1 fruit fly cellular context compared by ENCODE assay signal in genomic region chrX:11716731-11717326, dm6.
TF ChIP-seq lines count a peak whose summit lies in the region.

prtp (plus strand) TSS chrX:11716756.

TF ChIP-seq in whole organism, embryonic, 481 proteins besides CTCF, POLR2A, EP300 and RAD21 (continued from another document):
- TF ChIP-seq CkIIα-i1 (GFP tag; IDR thresholded peaks at IDR 0.05; lab: Robert Waterston, UW) (no peak), CG1603 (tag; optimal IDR thresholded peaks at IDR 0.05; lab: Kevin White, UChicago) (peak; percentile 4), sima (GFP tag; optimal IDR thresholded peaks at IDR 0.05; lab: Kevin White, UChicago) (no peak), kni (GFP tag; optimal IDR thresholded peaks at IDR 0.05; lab: Kevin White, UChicago) (peak; percentile 34), CG9817 (tag; optimal IDR thresholded peaks at IDR 0.05; lab: Kevin White, UChicago) (no peak), CrebB (tag; optimal IDR thresholded peaks at IDR 0.05; lab: Kevin White, UChicago) (no peak), CG18262 (tag; optimal IDR thresholded peaks at IDR 0.05; lab: Kevin White, UChicago) (no peak), CG6683 (GFP tag; optimal IDR thresholded peaks at IDR 0.05; lab: Kevin White, UChicago) (no peak), BEAF-32 (GFP tag; optimal IDR thresholded peaks at IDR 0.05; lab: Kevin White, UChicago) (peak; percentile 68), CG7839 (tag; optimal IDR thresholded peaks at IDR 0.05; lab: Kevin White, UChicago) (no peak), z (GFP tag; IDR thresholded peaks at IDR 0.05; lab: Robert Waterston, UW) (no peak), CG8478 (optimal IDR thresholded peaks at IDR 0.05; lab: Kevin White, UChicago) (no peak), scrt (GFP tag; optimal IDR thresholded peaks at IDR 0.05; lab: Kevin White, UChicago) (no peak), CG14965 (GFP tag; optimal IDR thresholded peaks at IDR 0.05; lab: Kevin White, UChicago; ENCODE audit: borderline replicate concordance) (no peak), trh (GFP tag; optimal IDR thresholded peaks at IDR 0.05; lab: Kevin White, UChicago) (no peak), pan (optimal IDR thresholded peaks at IDR 0.05; lab: Kevin White, UChicago) (no peak), pan (GFP tag; optimal IDR thresholded peaks at IDR 0.05 in 1 of 2, IDR thresholded peaks at IDR 0.05 in 1 of 2) (peak in 1 of 2 experiments; percentile 33), Max (GFP tag; optimal IDR thresholded peaks at IDR 0.05; lab: Kevin White, UChicago) (peak; percentile 20), CG2120 (GFP tag; optimal IDR thresholded peaks at IDR 0.05; lab: Kevin White, UChicago) (no peak), Xrp1 (GFP tag; IDR thresholded peaks at IDR 0.05; lab: Robert Waterston, UW) (peak; percentile 43; the same call in 1 of the 2 replicates), MTF-1 (GFP tag; optimal IDR thresholded peaks at IDR 0.05; lab: Kevin White, UChicago; ENCODE audit: borderline replicate concordance) (no peak), CG14860 (GFP tag; IDR thresholded peaks at IDR 0.05; lab: Robert Waterston, UW; ENCODE audit: partially characterized antibody) (no peak; the same call in 2 of the 3 replicates), Rx (GFP tag; IDR thresholded peaks at IDR 0.05; lab: Robert Waterston, UW) (no peak), CG13894 (tag; optimal IDR thresholded peaks at IDR 0.05; lab: Kevin White, UChicago) (no peak), ind (GFP tag; optimal IDR thresholded peaks at IDR 0.05; lab: Kevin White, UChicago) (no peak), sc (optimal IDR thresholded peaks at IDR 0.05; lab: Kevin White, UChicago) (no peak), sc (GFP tag; optimal IDR thresholded peaks at IDR 0.05; lab: Kevin White, UChicago) (no peak), Neu2 (GFP tag; optimal IDR thresholded peaks at IDR 0.05; lab: Kevin White, UChicago; ENCODE audit: borderline replicate concordance) (no peak), CG32767 (GFP tag; IDR thresholded peaks at IDR 0.05; lab: Robert Waterston, UW) (peak; percentile 25; the same call in 1 of the 2 replicates), CG15011 (GFP tag; optimal IDR thresholded peaks at IDR 0.05; lab: Kevin White, UChicago) (no peak), Dad (GFP tag; optimal IDR thresholded peaks at IDR 0.05; lab: Kevin White, UChicago) (no peak), CG31441 (GFP tag; IDR thresholded peaks at IDR 0.05; lab: Robert Waterston, UW) (no peak), so (GFP tag; IDR thresholded peaks at IDR 0.05; lab: Robert Waterston, UW) (no peak), CG17802 (tag; optimal IDR thresholded peaks at IDR 0.05; lab: Kevin White, UChicago) (no peak), CG11085 (GFP tag; IDR thresholded peaks at IDR 0.05; lab: Robert Waterston, UW) (no peak), dysf (GFP tag; IDR thresholded peaks at IDR 0.05; lab: Robert Waterston, UW) (no peak), sug (tag; optimal IDR thresholded peaks at IDR 0.05; lab: Kevin White, UChicago) (no peak), gce (GFP tag; IDR thresholded peaks at IDR 0.05; lab: Robert Waterston, UW) (no peak), cad (GFP tag; optimal IDR thresholded peaks at IDR 0.05; lab: Kevin White, UChicago) (no peak), slou (GFP tag; optimal IDR thresholded peaks at IDR 0.05; lab: Kevin White, UChicago) (no peak), Hr39 (optimal IDR thresholded peaks at IDR 0.05; lab: Kevin White, UChicago) (no peak), zfh2 (GFP tag; optimal IDR thresholded peaks at IDR 0.05; lab: Kevin White, UChicago) (no peak), Ets65A (GFP tag; lab: Kevin White, UChicago) (no peak), CG18011 (GFP tag; optimal IDR thresholded peaks at IDR 0.05; lab: Kevin White, UChicago) (no peak), abd-A (tag; optimal IDR thresholded peaks at IDR 0.05; lab: Kevin White, UChicago) (no peak)
